Worm (Caenorhabditis elegans): ENCODE measurements around the gene D2023.6.
"Not testable (repeated sequence)": the region's sequence is repeated elsewhere in the genome, so short reads cannot be mapped to it uniquely, and the experiment has no call there.

D2023.6 gene

ce11 chrV:11822461-11822939 lies 4.7 kb upstream of the D2023.6 start, which contains the start of gene pyc-1 (continued):
- no peak for TF ChIP-seq nhr-48 (tag; optimal IDR thresholded peaks at IDR 0.05)
- peak; percentile 74 to 95 for TF ChIP-seq hif-1 (tag; optimal IDR thresholded peaks at IDR 0.05)
- TF ChIP-seq lin-1 (GFP tag; IDR thresholded peaks at IDR 0.05) = 0 out of 2 replicates have a peak, but pooled peaks have one; percentile 12
- peak; percentile 76 for TF ChIP-seq dve-1 (tag; optimal IDR thresholded peaks at IDR 0.05; ENCODE audit: insufficient read depth)
- no peak for TF ChIP-seq nhr-41 (GFP tag; IDR thresholded peaks at IDR 0.05)
- TF ChIP-seq T26A8.4 (GFP tag; IDR thresholded peaks at IDR 0.05) = no peak
- peak; percentile 23; the same call in 1 of the 2 replicates for TF ChIP-seq mdt-29 (GFP tag; IDR thresholded peaks at IDR 0.05)
- no peak for TF ChIP-seq dmd-8 (GFP tag; IDR thresholded peaks at IDR 0.05)
- TF ChIP-seq daf-19 (GFP tag; conservative IDR thresholded peaks at IDR 0.05) = no peak
- 0 out of 2 replicates have a peak, but pooled peaks have one; percentile 10 for TF ChIP-seq pha-4 (GFP tag; IDR thresholded peaks at IDR 0.05)
- TF ChIP-seq pha-4 (tag; optimal IDR thresholded peaks at IDR 0.05) = no peak
- TF ChIP-seq duxl-1 (tag; optimal IDR thresholded peaks at IDR 0.05; ENCODE audit: poor library complexity) = no peak
- TF ChIP-seq pqm-1 (tag; optimal IDR thresholded peaks at IDR 0.05) = peak; percentile 10
- peak; percentile 90 for TF ChIP-seq nhr-10 (tag; optimal IDR thresholded peaks at IDR 0.05)
- TF ChIP-seq T20F7.1 (GFP tag; optimal IDR thresholded peaks at IDR 0.05) = peak; percentile 66
- peak; percentile 28 for TF ChIP-seq lin-38 (GFP tag; IDR thresholded peaks at IDR 0.05)
- no peak for TF ChIP-seq nhr-76 (tag; optimal IDR thresholded peaks at IDR 0.05)
- peak; percentile 84 for TF ChIP-seq nhr-28 (tag; optimal IDR thresholded peaks at IDR 0.05)
- TF ChIP-seq dmd-6 (GFP tag; IDR thresholded peaks at IDR 0.05) = peak; percentile 47
- no peak for TF ChIP-seq zfp-2 (tag; optimal IDR thresholded peaks at IDR 0.05)
- no peak for TF ChIP-seq ceh-82 (tag; optimal IDR thresholded peaks at IDR 0.05)
- peak; percentile 21 for TF ChIP-seq zip-2 (tag; optimal IDR thresholded peaks at IDR 0.05)
- peak; percentile 71 for TF ChIP-seq mep-1 (tag; optimal IDR thresholded peaks at IDR 0.05)
- peak; percentile 47 for TF ChIP-seq nhr-6 (tag; optimal IDR thresholded peaks at IDR 0.05)

- TF ChIP-seq dve-1 (tag; optimal IDR thresholded peaks at IDR 0.05; ENCODE audit: insufficient read depth) (peak; percentile 63), nhr-28 (tag; optimal IDR thresholded peaks at IDR 0.05) (peak; percentile 62), dmd-6 (GFP tag; IDR thresholded peaks at IDR 0.05) (peak; percentile 41), daf-16 (tag; optimal IDR thresholded peaks at IDR 0.05) (peak; percentile 34), ama-1 (optimal IDR thresholded peaks at IDR 0.05) (peak; percentile 0), lin-38 (GFP tag; IDR thresholded peaks at IDR 0.05) (0 out of 2 replicates have a peak, but pooled peaks have one; percentile 22)
- TF ChIP-seq daf-16 (GFP tag; optimal IDR thresholded peaks at IDR 0.05) = not testable (repeated sequence)
These were observed 3.9 kb upstream of the D2023.6 start for ce11 chrV:11823125-11823833.

- TF ChIP-seq nhr-6 (tag; optimal IDR thresholded peaks at IDR 0.05) (peak; percentile 69), lsy-2 (tag; optimal IDR thresholded peaks at IDR 0.05) (peak in 1 of 2 experiments; percentile 76), dpl-1 (GFP tag; optimal IDR thresholded peaks at IDR 0.05) (peak; percentile 35), ces-1 (GFP tag; optimal IDR thresholded peaks at IDR 0.05) (no peak), php-3 (GFP tag; IDR thresholded peaks at IDR 0.05) (peak; percentile 91), T26A8.4 (GFP tag; IDR thresholded peaks at IDR 0.05) (peak; percentile 72), nhr-28 (tag; optimal IDR thresholded peaks at IDR 0.05) (peak; percentile 95), nhr-11 (tag; optimal IDR thresholded peaks at IDR 0.05) (peak; percentile 80), dmd-6 (GFP tag; IDR thresholded peaks at IDR 0.05) (peak; percentile 95), ama-1 (optimal IDR thresholded peaks at IDR 0.05) (peak; percentile 79), nhr-77 (tag; optimal IDR thresholded peaks at IDR 0.05) (peak; percentile 89), hmg-1.1 (GFP tag; IDR thresholded peaks at IDR 0.05) (peak; percentile 43), ZK337.2 (GFP tag; IDR thresholded peaks at IDR 0.05) (no peak), nhr-48 (tag; optimal IDR thresholded peaks at IDR 0.05) (peak; percentile 95), daf-19 (GFP tag; conservative IDR thresholded peaks at IDR 0.05) (no peak), tra-1 (GFP tag; IDR thresholded peaks at IDR 0.05) (peak; percentile 80; the same call in 1 of the 2 replicates), lim-7 (GFP tag; IDR thresholded peaks at IDR 0.05) (no peak), Y105C5A.15 (GFP tag; IDR thresholded peaks at IDR 0.05) (no peak), skn-1 (tag; optimal IDR thresholded peaks at IDR 0.05) (no peak), vab-7 (GFP tag; IDR thresholded peaks at IDR 0.05) (no peak), dve-1 (tag; optimal IDR thresholded peaks at IDR 0.05; ENCODE audit: insufficient read depth) (peak; percentile 93), attf-4 (tag; optimal IDR thresholded peaks at IDR 0.05) (no peak), mdl-1 (tag; optimal IDR thresholded peaks at IDR 0.05) (peak in 1 of 2 experiments; percentile 81), hif-1 (tag; optimal IDR thresholded peaks at IDR 0.05) (peak; percentile 77 to 98), lin-13 (GFP tag; optimal IDR thresholded peaks at IDR 0.05) (peak; percentile 28), jun-1 (tag; optimal IDR thresholded peaks at IDR 0.05) (peak; percentile 20), nhr-10 (tag; optimal IDR thresholded peaks at IDR 0.05) (peak; percentile 98), spr-1 (tag; optimal IDR thresholded peaks at IDR 0.05) (peak; percentile 1)
These were observed 3.2 kb upstream of the D2023.6 start for ce11 chrV:11823978-11824377.
